Fruit fly (Drosophila melanogaster) whole organism, pupa: ENCODE data around the gene CG16888.

Experiments
- CG10348 ChIP-seq: fragments of 200-800 bp; sonication (Bioruptor generic); IDR thresholded peaks from 2 replicates; pipeline ENCODE4 v1.3.6; 2022; ENCODE audit warnings: missing biosample characterization, missing genetic modification characterization
- CG13204 ChIP-seq: fragments of 200-800 bp; sonication (Bioruptor generic); optimal IDR thresholded peaks from 2 replicates; lab custom pipeline; 2018; ENCODE audit warnings: missing biosample characterization, mild to moderate bottlenecking, missing genetic modification characterization, moderate library complexity
- CG14655 ChIP-seq: fragments of 200-800 bp; sonication (Bioruptor generic); optimal IDR thresholded peaks from 3 replicates; lab custom pipeline; 2017; ENCODE audit warnings: mild to moderate bottlenecking, missing biosample characterization, missing genetic modification reagents, missing genetic modification characterization
- CG8159 ChIP-seq: fragments of 200-800 bp; sonication (Bioruptor generic); optimal IDR thresholded peaks from 3 replicates; lab custom pipeline; 2018; ENCODE audit warnings: missing biosample characterization, mild to moderate bottlenecking, missing genetic modification characterization, moderate library complexity
- CG9948 ChIP-seq: fragments of 200-800 bp; sonication (Bioruptor generic); optimal IDR thresholded peaks from 2 replicates; lab custom pipeline; 2018; ENCODE audit warnings: missing biosample characterization, mild to moderate bottlenecking, missing genetic modification characterization, moderate library complexity
- D1 ChIP-seq: fragments of 200-800 bp; sonication (Bioruptor generic); optimal IDR thresholded peaks from 2 replicates; lab custom pipeline; 2018; ENCODE audit warnings: missing biosample characterization, mild to moderate bottlenecking, missing genetic modification characterization, moderate library complexity
- Ets98B ChIP-seq: fragments of 200-800 bp; sonication (Bioruptor generic); IDR thresholded peaks from 2 replicates; pipeline ENCODE4 v1.3.6; 2022; ENCODE audit warnings: missing biosample characterization, missing genetic modification characterization
- fd96Ca ChIP-seq: fragments of 200-800 bp; sonication (Bioruptor generic); IDR thresholded peaks from 3 replicates; pipeline ENCODE4 v1.3.6; 2022; ENCODE audit warnings: missing biosample characterization, missing genetic modification characterization
- gl ChIP-seq: fragments of 200-800 bp; sonication (Bioruptor generic); optimal IDR thresholded peaks from 2 replicates; lab custom pipeline; 2018; ENCODE audit warnings: missing biosample characterization, mild to moderate bottlenecking, missing genetic modification characterization
- rn ChIP-seq: fragments of 200-800 bp; sonication (Bioruptor generic); IDR thresholded peaks from 2 replicates; pipeline ENCODE4 v1.3.6; 2022; ENCODE audit warnings: missing biosample characterization, missing genetic modification characterization

- no peak for TF ChIP-seq CG13204 (GFP tag; lab: Kevin White, UChicago)
- no peak for TF ChIP-seq CG14655
- TF ChIP-seq D1 (tag; lab: Kevin White, UChicago): no peak
- no peak for TF ChIP-seq gl (tag; lab: Kevin White, UChicago)
- TF ChIP-seq CG10348: no peak
- TF ChIP-seq Ets98B (GFP tag; lab: Robert Waterston, UW): no peak
- no peak for TF ChIP-seq CG8159 (tag; lab: Kevin White, UChicago)
- TF ChIP-seq CG9948: no peak
- no peak for TF ChIP-seq fd96Ca (GFP tag; lab: Robert Waterston, UW)
- no peak for TF ChIP-seq rn (GFP tag; lab: Robert Waterston, UW)
These were observed 28.8 kb downstream of the CG16888 start, which contains the start of gene CG16890 for dm6 chr2L:13784155-13784681.
